Fruit fly (Drosophila melanogaster) whole organism, embryonic: Measurements from ENCODE around the gene CG34454.

ENCODE experiments used
- CG11560 ChIP-seq: fragments of 200-800 bp; sonication (Bioruptor generic); IDR thresholded peaks from 3 replicates; pipeline ENCODE4 v1.3.6; 2022; ENCODE audit warnings: missing biosample characterization, missing genetic modification characterization
- CG12299 ChIP-seq: fragments of 200-800 bp; sonication (Bioruptor generic); optimal IDR thresholded peaks from 2 replicates; lab custom pipeline; 2018; ENCODE audit warnings: missing biosample characterization, mild to moderate bottlenecking, missing genetic modification characterization
- CG12391 ChIP-seq: fragments of 200-800 bp; sonication (Bioruptor generic); optimal IDR thresholded peaks from 3 replicates; lab custom pipeline; 2018; ENCODE audit warnings: missing biosample characterization, mild to moderate bottlenecking, missing genetic modification characterization, moderate library complexity
- CG13287 ChIP-seq: fragments of 200-800 bp; sonication (Bioruptor generic); IDR thresholded peaks from 2 replicates; pipeline ENCODE4 v1.3.6; 2022; ENCODE audit warnings: missing biosample characterization, missing genetic modification characterization; ENCODE audit not compliant: partially characterized antibody
- CG13894 ChIP-seq: fragments of 200-800 bp; sonication (Bioruptor generic); optimal IDR thresholded peaks from 3 replicates; lab custom pipeline; 2018; ENCODE audit warnings: missing biosample characterization, mild to moderate bottlenecking, missing genetic modification characterization, moderate library complexity
- CG15514 ChIP-seq: fragments of 200-800 bp; sonication (Bioruptor generic); optimal IDR thresholded peaks from 3 replicates; lab custom pipeline; 2017; ENCODE audit warnings: missing biosample characterization, missing genetic modification characterization, mild to moderate bottlenecking, moderate library complexity, missing genetic modification reagents
- CG16779 ChIP-seq: fragments of 200-800 bp; sonication (Bioruptor generic); IDR thresholded peaks from 2 replicates; pipeline ENCODE4 v1.3.6; 2022; ENCODE audit warnings: missing biosample characterization, missing genetic modification characterization
- CG1832 ChIP-seq: fragments of 200-800 bp; sonication (Bioruptor generic); optimal IDR thresholded peaks from 2 replicates; lab custom pipeline; 2017; ENCODE audit warnings: missing biosample characterization, mild to moderate bottlenecking, missing genetic modification characterization, inconsistent platforms
- CG2875 ChIP-seq: fragments of 200-800 bp; sonication (Bioruptor generic); optimal IDR thresholded peaks from 2 replicates; lab custom pipeline; 2017; ENCODE audit warnings: missing biosample characterization, mild to moderate bottlenecking, missing genetic modification characterization, missing genetic modification reagents
- CG7556 ChIP-seq: fragments of 200-800 bp; sonication (Bioruptor generic); optimal IDR thresholded peaks from 2 replicates; lab custom pipeline; 2017; ENCODE audit warnings: missing biosample characterization, mild to moderate bottlenecking, missing genetic modification characterization
- CG7745 ChIP-seq: fragments of 200-800 bp; sonication (Bioruptor generic); optimal IDR thresholded peaks from 2 replicates; lab custom pipeline; 2018; ENCODE audit warnings: missing biosample characterization, mild to moderate bottlenecking, missing genetic modification characterization, moderate library complexity
- CG8290 ChIP-seq, 3 experiments: fragments of 200-800 bp; sonication (Bioruptor generic); optimal IDR thresholded peaks; 2 replicates each; lab custom pipeline; 2016 to 2019; ENCODE audit warnings: missing biosample characterization in 3 of 3, missing genetic modification characterization in 3 of 3, mild to moderate bottlenecking in 2 of 3, moderate library complexity in 1 of 3
- CG9215 ChIP-seq: fragments of 200-800 bp; sonication (Bioruptor generic); IDR thresholded peaks from 2 replicates; pipeline ENCODE4 v1.3.6; 2022; ENCODE audit warnings: missing biosample characterization, missing genetic modification characterization
- CoRest ChIP-seq: fragments of 200-800 bp; sonication (Bioruptor generic); optimal IDR thresholded peaks from 3 replicates; lab custom pipeline; 2018; ENCODE audit warnings: missing biosample characterization, mild to moderate bottlenecking, missing genetic modification characterization, moderate library complexity
- D ChIP-seq, 2 experiments: fragments of 200-800 bp in 1 of 2; fragments of >200 bp in 1 of 2; sonication (Bioruptor generic) in 1 of 2; optimal IDR thresholded peaks; 2 replicates in 1 of 2; 3 replicates in 1 of 2; lab custom pipeline; 2017; ENCODE audit warnings: mild to moderate bottlenecking in 1 of 2, missing biosample characterization in 1 of 2, missing genetic modification characterization in 1 of 2, missing genetic modification reagents in 1 of 2
- Dbx ChIP-seq: fragments of 200-800 bp; sonication (Bioruptor generic); IDR thresholded peaks from 3 replicates; pipeline ENCODE4 v1.3.6; 2022; ENCODE audit warnings: missing biosample characterization, missing genetic modification characterization
- Elba2 ChIP-seq: fragments of 200-800 bp; sonication (Bioruptor generic); optimal IDR thresholded peaks from 3 replicates; lab custom pipeline; 2016; ENCODE audit warnings: missing biosample characterization, missing genetic modification characterization
- HHEX ChIP-seq: fragments of 200-800 bp; sonication (Bioruptor generic); optimal IDR thresholded peaks from 3 replicates; lab custom pipeline; 2017; ENCODE audit warnings: missing biosample characterization, mild to moderate bottlenecking, missing genetic modification characterization, missing genetic modification reagents
- Hr78 ChIP-seq, 2 experiments: fragments of 200-800 bp in 1 of 2; fragments of >200 bp in 1 of 2; sonication (Bioruptor generic) in 1 of 2; optimal IDR thresholded peaks; 2 replicates each; lab custom pipeline; 2017 to 2019; ENCODE audit warnings: missing biosample characterization in 2 of 2, missing genetic modification characterization in 2 of 2, mild to moderate bottlenecking in 1 of 2, moderate library complexity in 1 of 2
- Med ChIP-seq: fragments of 200-800 bp; sonication (Bioruptor generic); peaks from one replicate; lab custom pipeline; 2016; ENCODE audit warnings: missing biosample characterization, missing genetic modification characterization, mild to moderate bottlenecking, inconsistent platforms, moderate library complexity
- Nf-YC ChIP-seq: fragments of 200-800 bp; optimal IDR thresholded peaks from 3 replicates; lab custom pipeline; 2019; ENCODE audit warnings: missing biosample characterization, mild to moderate bottlenecking, missing genetic modification characterization, moderate library complexity
- Opbp ChIP-seq: fragments of 200-800 bp; sonication (Bioruptor generic); IDR thresholded peaks from 3 replicates; pipeline ENCODE4 v1.3.6; 2022; ENCODE audit warnings: missing biosample characterization, missing genetic modification characterization; ENCODE audit not compliant: partially characterized antibody
- Scr ChIP-seq: fragments of 200-800 bp; sonication (Bioruptor generic); IDR thresholded peaks from 2 replicates; pipeline ENCODE4 v1.3.6; 2022; ENCODE audit warnings: missing biosample characterization, missing genetic modification characterization; ENCODE audit not compliant: partially characterized antibody
- Sry-δ ChIP-seq: fragments of 200-800 bp; sonication (Bioruptor generic); optimal IDR thresholded peaks from 2 replicates; lab custom pipeline; 2016; ENCODE audit warnings: missing biosample characterization, missing genetic modification characterization
- Trl ChIP-seq, 3 experiments: fragments of >200 bp in 2 of 3; fragments of 200-800 bp in 1 of 3; sonication (Bioruptor generic) in 1 of 3; optimal IDR thresholded peaks; 2 replicates in 1 of 3; 3 replicates in 2 of 3; lab custom pipeline; 2016 to 2017; ENCODE audit warnings: missing biosample characterization in 1 of 3, missing genetic modification characterization in 1 of 3
- ap ChIP-seq: fragments of 200-800 bp; sonication (Bioruptor generic); IDR thresholded peaks from 2 replicates; pipeline ENCODE4 v1.3.6; 2022; ENCODE audit warnings: missing biosample characterization, missing genetic modification characterization
- ci ChIP-seq: fragments of 200-800 bp; sonication (Bioruptor generic); IDR thresholded peaks from 3 replicates; pipeline ENCODE4 v1.3.6; 2022; ENCODE audit warnings: missing biosample characterization, missing genetic modification characterization
- dm ChIP-seq: fragments of 200-800 bp; sonication (Bioruptor generic); optimal IDR thresholded peaks from 3 replicates; lab custom pipeline; 2016; ENCODE audit warnings: missing biosample characterization, missing genetic modification characterization
- ewg ChIP-seq: fragments of 200-800 bp; sonication (Bioruptor generic); optimal IDR thresholded peaks from 3 replicates; lab custom pipeline; 2017; ENCODE audit warnings: mild to moderate bottlenecking, missing biosample characterization, missing genetic modification reagents, missing genetic modification characterization
- hb ChIP-seq: fragments of 200-800 bp; sonication (Bioruptor generic); IDR thresholded peaks from 3 replicates; pipeline ENCODE4 v1.3.6; 2022; ENCODE audit warnings: missing biosample characterization, missing genetic modification characterization; ENCODE audit not compliant: partially characterized antibody
- inv ChIP-seq: fragments of 200-800 bp; sonication (Bioruptor generic); IDR thresholded peaks from 2 replicates; pipeline ENCODE4 v1.3.6; 2022; ENCODE audit warnings: missing biosample characterization, missing genetic modification characterization; ENCODE audit not compliant: partially characterized antibody
- knrl ChIP-seq: fragments of 200-800 bp; sonication (Bioruptor generic); IDR thresholded peaks from 3 replicates; pipeline ENCODE4 v1.3.6; 2022; ENCODE audit warnings: missing biosample characterization, missing genetic modification characterization; ENCODE audit not compliant: partially characterized antibody
- lilli ChIP-seq: fragments of 200-800 bp; sonication (Bioruptor generic); optimal IDR thresholded peaks from 3 replicates; lab custom pipeline; 2016; ENCODE audit warnings: missing biosample characterization, missing genetic modification characterization
- mld ChIP-seq: fragments of 200-800 bp; sonication (Bioruptor generic); IDR thresholded peaks from 3 replicates; pipeline ENCODE4 v1.3.6; 2022; ENCODE audit warnings: missing biosample characterization, missing genetic modification characterization; ENCODE audit not compliant: partially characterized antibody
- pho ChIP-seq: fragments of 200-800 bp; sonication (Bioruptor generic); optimal IDR thresholded peaks from 2 replicates; lab custom pipeline; 2016; ENCODE audit warnings: missing biosample characterization, missing genetic modification characterization
- pros ChIP-seq: fragments of 200-800 bp; sonication (Bioruptor generic); optimal IDR thresholded peaks from 3 replicates; lab custom pipeline; 2019; ENCODE audit warnings: missing biosample characterization, mild to moderate bottlenecking, missing genetic modification characterization, moderate library complexity
- sr ChIP-seq: fragments of 200-800 bp; sonication (Bioruptor generic); IDR thresholded peaks from 3 replicates; pipeline ENCODE4 v1.3.6; 2022; ENCODE audit warnings: missing biosample characterization, missing genetic modification characterization
- toy ChIP-seq: fragments of 200-800 bp; sonication (Bioruptor generic); IDR thresholded peaks from 2 replicates; pipeline ENCODE4 v1.3.6; 2022; ENCODE audit warnings: missing biosample characterization, missing genetic modification characterization
- trem ChIP-seq: fragments of 200-800 bp; optimal IDR thresholded peaks from 3 replicates; lab custom pipeline; 2019; ENCODE audit warnings: missing biosample characterization, mild to moderate bottlenecking, missing genetic modification characterization, moderate library complexity
- vvl ChIP-seq: fragments of 200-800 bp; sonication (Bioruptor generic); IDR thresholded peaks from 2 replicates; pipeline ENCODE4 v1.3.6; 2022; ENCODE audit warnings: missing biosample characterization, missing genetic modification characterization
- zen2 ChIP-seq: fragments of 200-800 bp; sonication (Bioruptor generic); IDR thresholded peaks from 3 replicates; pipeline ENCODE4 v1.3.6; 2022; ENCODE audit warnings: missing biosample characterization, missing genetic modification characterization; ENCODE audit not compliant: partially characterized antibody

CG34454 gene

DNA sequence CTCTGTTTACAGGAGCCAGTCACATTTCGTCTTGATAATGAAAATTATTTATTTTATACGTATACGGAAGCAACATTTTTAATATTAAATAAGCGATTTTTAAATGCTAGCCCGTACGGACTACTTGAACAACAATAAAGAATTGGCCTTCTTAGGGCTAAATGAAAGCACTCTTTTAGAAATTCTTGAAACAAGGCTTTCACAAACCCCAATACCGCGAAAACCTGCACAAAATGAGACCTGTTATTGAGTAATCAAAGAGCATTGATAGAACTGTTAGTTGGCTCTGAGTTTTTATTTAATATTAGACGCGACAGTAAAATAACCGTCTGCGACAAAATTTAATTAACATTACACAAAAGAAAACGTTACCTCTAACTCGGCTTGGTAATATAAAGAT lies 42.7 kb upstream of the CG34454 start, which contains the start of gene ttm2:
Gene ttm2 (plus strand): TSS at position 301 of the 400 bp plus-strand sequence.
- TF ChIP-seq CG15514 (GFP tag; lab: Kevin White, UChicago): no peak
- no peak for TF ChIP-seq zen2 (GFP tag; lab: Robert Waterston, UW)
- TF ChIP-seq lilli (GFP tag; lab: Kevin White, UChicago): no peak
- no peak for TF ChIP-seq CG1832 (GFP tag; lab: Kevin White, UChicago)
- TF ChIP-seq mld (GFP tag; lab: Robert Waterston, UW): no peak
- TF ChIP-seq dm: no peak
- TF ChIP-seq CG12391 (tag; lab: Kevin White, UChicago): no peak
- TF ChIP-seq ap: no peak
- TF ChIP-seq CG2875 (GFP tag; lab: Kevin White, UChicago): no peak
- no peak for TF ChIP-seq trem
- no peak for TF ChIP-seq toy (GFP tag; lab: Robert Waterston, UW)
- TF ChIP-seq Sry-δ (GFP tag; lab: Kevin White, UChicago): no peak

DNA sequence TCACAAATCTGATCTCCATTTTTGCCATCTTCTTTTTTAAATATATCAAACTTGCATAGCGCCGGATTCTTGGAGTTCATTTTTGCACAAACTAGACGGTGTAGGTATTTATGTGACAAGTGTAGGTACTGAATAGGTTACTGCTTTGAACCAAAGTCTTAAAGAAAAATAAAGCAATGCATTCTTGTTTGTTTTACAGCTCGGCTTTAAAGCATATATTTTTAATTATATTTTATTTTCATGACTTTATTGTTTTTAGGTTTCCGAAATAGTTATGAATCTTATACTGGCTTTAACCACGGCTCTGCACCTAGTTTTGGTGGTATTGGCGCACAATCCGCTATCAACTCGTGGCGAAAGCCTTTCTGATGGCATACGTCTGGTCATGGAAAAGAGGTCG lies 41.1 kb upstream of the CG34454 start, which contains the start of gene CG32845:
Gene CG32845 (minus strand): TSS at position 101 of the 400 bp plus-strand sequence.
- TF ChIP-seq CoRest (tag; lab: Kevin White, UChicago) (no peak), Med (GFP tag; lab: Kevin White, UChicago) (peak; percentile 0)

DNA sequence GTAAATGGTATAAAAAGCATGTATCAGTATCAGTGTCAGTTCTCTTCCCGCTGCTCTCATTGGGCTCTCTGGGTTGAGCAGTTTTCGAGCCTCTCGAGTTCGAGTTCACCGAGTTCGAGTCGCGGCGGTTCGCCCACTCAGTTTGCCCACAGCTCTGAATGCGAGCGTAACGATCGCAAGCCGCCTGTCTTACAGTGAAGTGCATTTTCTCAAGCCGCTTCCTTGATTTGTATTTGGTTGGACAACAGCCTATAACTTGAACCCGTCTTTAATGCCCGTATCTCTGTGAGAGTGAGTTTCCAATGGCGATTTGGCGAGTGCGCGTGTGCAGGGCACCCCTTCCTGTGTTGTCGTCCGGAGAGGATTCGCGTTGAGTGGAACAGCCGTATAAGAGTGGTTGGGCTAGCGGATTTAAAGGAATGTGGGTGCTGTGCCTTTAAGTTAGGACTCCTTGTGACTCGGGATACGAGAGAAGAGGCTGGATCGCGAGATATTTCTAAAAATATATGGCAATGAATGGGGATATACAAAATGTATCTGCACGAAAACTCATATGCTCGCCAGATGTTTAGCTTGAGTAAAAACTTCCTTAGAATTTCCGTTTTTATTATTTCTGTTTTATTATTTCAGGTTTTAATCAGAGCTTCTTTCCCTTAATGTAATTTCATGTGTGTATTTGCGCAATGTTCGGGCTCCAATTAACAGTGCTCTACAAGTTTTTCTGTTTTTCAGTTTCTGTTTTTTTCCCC lies 39.5 kb upstream of the CG34454 start:
- TF ChIP-seq CG7556 (GFP tag; lab: Kevin White, UChicago): peak; percentile 3
- TF ChIP-seq ci (GFP tag; lab: Robert Waterston, UW): peak; percentile 77; the same call in 2 of the 3 replicates
- TF ChIP-seq CG8290 (GFP tag; optimal IDR thresholded peaks at IDR 0.05; lab: Kevin White, UChicago): no peak
- peak in 1 of 2 experiments; percentile 46 for TF ChIP-seq CG8290 (tag; optimal IDR thresholded peaks at IDR 0.05; lab: Kevin White, UChicago)
- 0 out of 2 replicates have a peak, but pooled peaks have one; percentile 22 for TF ChIP-seq inv (GFP tag; lab: Robert Waterston, UW)
- peak; percentile 99 for TF ChIP-seq pros (GFP tag; lab: Kevin White, UChicago)
- peak; percentile 58 for TF ChIP-seq D (optimal IDR thresholded peaks at IDR 0.05; lab: Kevin White, UChicago)
- TF ChIP-seq D (GFP tag; optimal IDR thresholded peaks at IDR 0.05; lab: Kevin White, UChicago): no peak
- peak; percentile 72 for TF ChIP-seq ewg
- no peak for TF ChIP-seq Hr78 (GFP tag; optimal IDR thresholded peaks at IDR 0.05; lab: Kevin White, UChicago)
- TF ChIP-seq Trl (optimal IDR thresholded peaks at IDR 0.05; lab: Kevin White, UChicago): peak; percentile 88 to 91
- no peak for TF ChIP-seq Trl (GFP tag; optimal IDR thresholded peaks at IDR 0.05; lab: Kevin White, UChicago)
- TF ChIP-seq CG13287 (GFP tag; lab: Robert Waterston, UW): peak; percentile 51; the same call in 1 of the 2 replicates
- no peak for TF ChIP-seq hb
- TF ChIP-seq Scr (GFP tag; lab: Robert Waterston, UW): peak; percentile 57
- TF ChIP-seq CG13894 (tag; lab: Kevin White, UChicago): peak; percentile 43
- 0 out of 3 replicates have a peak, but pooled peaks have one; percentile 28 for TF ChIP-seq Dbx (GFP tag; lab: Robert Waterston, UW)
- peak; percentile 8 for TF ChIP-seq CG12299 (tag; lab: Kevin White, UChicago)
- no peak for TF ChIP-seq Elba2
- TF ChIP-seq CG2875 (GFP tag; lab: Kevin White, UChicago): no peak
- TF ChIP-seq knrl (GFP tag; lab: Robert Waterston, UW): 0 out of 3 replicates have a peak, but pooled peaks have one; percentile 22
- TF ChIP-seq CG11560: no peak
- TF ChIP-seq CG9215 (GFP tag; lab: Robert Waterston, UW): no peak
- TF ChIP-seq CG16779 (GFP tag; lab: Robert Waterston, UW): 0 out of 2 replicates have a peak, but pooled peaks have one; percentile 44
- TF ChIP-seq Opbp (GFP tag; lab: Robert Waterston, UW): peak; percentile 63; the same call in 1 of the 3 replicates
- peak; percentile 72 for TF ChIP-seq Med (GFP tag; lab: Kevin White, UChicago)
- TF ChIP-seq Nf-YC (tag; lab: Kevin White, UChicago): peak; percentile 13
- TF ChIP-seq sr (GFP tag; lab: Robert Waterston, UW): peak; percentile 88
- TF ChIP-seq zen2 (GFP tag; lab: Robert Waterston, UW): peak; percentile 57; the same call in 2 of the 3 replicates
- TF ChIP-seq HHEX (GFP tag; lab: Kevin White, UChicago): no peak
- TF ChIP-seq vvl (GFP tag; lab: Robert Waterston, UW): peak; percentile 47; the same call in 1 of the 2 replicates
- TF ChIP-seq CG7745 (tag; lab: Kevin White, UChicago): no peak
- no peak for TF ChIP-seq pho (GFP tag; lab: Kevin White, UChicago)
